Worm (Caenorhabditis elegans) whole organism, L1 larva: ENCODE results near the gene F57G9.7.

Source experiments
- aha-1 ChIP-seq: fragments of 150-350 bp; optimal IDR thresholded peaks from 2 replicates; lab custom pipeline; 2014; ENCODE audit warnings: missing biosample characterization, missing genetic modification characterization
- alr-1 ChIP-seq: fragments of 200-800 bp; sonication (Bioruptor generic); optimal IDR thresholded peaks from 2 replicates; lab custom pipeline; 2018; ENCODE audit warnings: borderline replicate concordance, mild to moderate bottlenecking, missing genetic modification characterization, missing compliant biosample characterization
- aly-2 ChIP-seq: fragments of 150-350 bp; optimal IDR thresholded peaks from 2 replicates; lab custom pipeline; 2014; ENCODE audit warnings: missing biosample characterization, missing genetic modification characterization
- ama-1 ChIP-seq: fragments of 150-350 bp; optimal IDR thresholded peaks from 2 replicates; lab custom pipeline; 2014
- ceh-63 ChIP-seq: fragments of 200-800 bp; sonication (Bioruptor generic); optimal IDR thresholded peaks from 2 replicates; lab custom pipeline; 2018; ENCODE audit warnings: mild to moderate bottlenecking, missing genetic modification characterization, missing compliant biosample characterization
- ceh-8 ChIP-seq: fragments of 200-800 bp; sonication (Bioruptor generic); optimal IDR thresholded peaks from 2 replicates; lab custom pipeline; 2018; ENCODE audit warnings: mild to moderate bottlenecking, missing genetic modification characterization, moderate library complexity, missing compliant biosample characterization
- ceh-82 ChIP-seq, 3 experiments: fragments of 150-350 bp in 1 of 3; sonication (generic microtip) in 2 of 3; optimal IDR thresholded peaks; 2 replicates each; lab custom pipeline; 2014 to 2017; ENCODE audit warnings: missing biosample characterization in 3 of 3, missing genetic modification characterization in 3 of 3
- ceh-90 ChIP-seq: sonication (generic microtip); optimal IDR thresholded peaks from 2 replicates; lab custom pipeline; 2016; ENCODE audit warnings: missing genetic modification characterization, missing compliant biosample characterization
- ces-1 ChIP-seq: fragments of 150-350 bp; optimal IDR thresholded peaks from 2 replicates; lab custom pipeline; 2014; ENCODE audit warnings: missing biosample characterization, missing genetic modification reagents, missing genetic modification characterization
- egl-27 ChIP-seq, 2 experiments: fragments of 150-350 bp in 1 of 2; sonication (generic microtip); optimal IDR thresholded peaks; 3 replicates each; lab custom pipeline; 2017 to 2018; ENCODE audit warnings: missing biosample characterization in 2 of 2, missing genetic modification characterization in 2 of 2, missing genetic modification reagents in 2 of 2
- ets-5 ChIP-seq: fragments of 200-800 bp; sonication (Bioruptor generic); IDR thresholded peaks from 2 replicates; pipeline ENCODE4 v1.3.6; 2022; ENCODE audit warnings: missing genetic modification characterization, missing compliant biosample characterization
- fkh-10 ChIP-seq: sonication (generic microtip); optimal IDR thresholded peaks from 2 replicates; lab custom pipeline; 2017; ENCODE audit warnings: missing biosample characterization, missing genetic modification reagents, missing genetic modification characterization
- fkh-8 ChIP-seq: sonication (generic microtip); optimal IDR thresholded peaks from 2 replicates; lab custom pipeline; 2016; ENCODE audit warnings: mild to moderate bottlenecking, missing genetic modification characterization, missing compliant biosample characterization
- grh-1 ChIP-seq: fragments of 200-800 bp; sonication (Bioruptor generic); IDR thresholded peaks from 2 replicates; pipeline ENCODE4 v1.3.6; 2022; ENCODE audit warnings: missing genetic modification reagents, missing genetic modification characterization, missing compliant biosample characterization
- hlh-17 ChIP-seq: fragments of 200-800 bp; sonication (Bioruptor generic); optimal IDR thresholded peaks from 2 replicates; lab custom pipeline; 2018; ENCODE audit warnings: missing genetic modification characterization, mild to moderate bottlenecking, missing compliant biosample characterization, moderate library complexity, borderline replicate concordance
- hlh-4 ChIP-seq: sonication (generic microtip); optimal IDR thresholded peaks from 2 replicates; lab custom pipeline; 2016; ENCODE audit warnings: mild to moderate bottlenecking, missing genetic modification characterization, missing compliant biosample characterization
- hpl-2 ChIP-seq: fragments of 150-350 bp; optimal IDR thresholded peaks from 2 replicates; lab custom pipeline; 2014; ENCODE audit warnings: missing biosample characterization, missing genetic modification reagents, missing genetic modification characterization
- isw-1 ChIP-seq: fragments of 200-800 bp; sonication (Bioruptor generic); IDR thresholded peaks from 2 replicates; pipeline ENCODE4 v1.3.6; 2022; ENCODE audit warnings: missing genetic modification characterization, missing compliant biosample characterization
- jun-1 ChIP-seq: fragments of 150-350 bp; optimal IDR thresholded peaks from 2 replicates; lab custom pipeline; 2014; ENCODE audit warnings: missing biosample characterization, missing genetic modification reagents, missing genetic modification characterization
- lin-35 ChIP-seq, 2 experiments: fragments of 150-350 bp; optimal IDR thresholded peaks; 2 replicates each; lab custom pipeline; 2014; ENCODE audit warnings: missing biosample characterization in 2 of 2, missing genetic modification characterization in 2 of 2, missing genetic modification reagents in 2 of 2
- lir-3 ChIP-seq: sonication (generic microtip); optimal IDR thresholded peaks from 2 replicates; lab custom pipeline; 2016; ENCODE audit warnings: mild to moderate bottlenecking, missing genetic modification characterization, moderate library complexity, missing compliant biosample characterization; ENCODE audit not compliant: poor library complexity
- mdl-1 ChIP-seq, 2 experiments: fragments of 150-350 bp; optimal IDR thresholded peaks; 2 replicates each; lab custom pipeline; 2014 to 2017; ENCODE audit warnings: missing biosample characterization in 2 of 2, missing genetic modification characterization in 2 of 2, inconsistent platforms in 1 of 2
- mef-2 ChIP-seq: fragments of 150-350 bp; optimal IDR thresholded peaks from 2 replicates; lab custom pipeline; 2014; ENCODE audit warnings: missing biosample characterization, missing genetic modification characterization
- nhr-11 ChIP-seq: fragments of 150-350 bp; optimal IDR thresholded peaks from 2 replicates; lab custom pipeline; 2014; ENCODE audit warnings: missing biosample characterization, missing genetic modification characterization
- nhr-19 ChIP-seq: fragments of 200-800 bp; sonication (Bioruptor generic); conservative IDR thresholded peaks from 2 replicates; pipeline ENCODE4 v1.3.6; 2022; ENCODE audit warnings: missing genetic modification characterization, missing compliant biosample characterization
- nhr-237 ChIP-seq: fragments of 150-350 bp; optimal IDR thresholded peaks from 2 replicates; lab custom pipeline; 2014; ENCODE audit warnings: missing biosample characterization, missing genetic modification characterization
- nhr-71 ChIP-seq: sonication (generic microtip); optimal IDR thresholded peaks from 2 replicates; lab custom pipeline; 2016; ENCODE audit warnings: mild to moderate bottlenecking, missing genetic modification characterization, moderate library complexity, missing compliant biosample characterization
- pqm-1 ChIP-seq: sonication (generic microtip); optimal IDR thresholded peaks from 3 replicates; lab custom pipeline; 2017; ENCODE audit warnings: missing biosample characterization, missing genetic modification characterization
- skn-1 ChIP-seq: fragments of 150-350 bp; optimal IDR thresholded peaks from 2 replicates; lab custom pipeline; 2014; ENCODE audit warnings: missing biosample characterization, missing genetic modification characterization
- snu-23 ChIP-seq: sonication (generic microtip); optimal IDR thresholded peaks from 2 replicates; lab custom pipeline; 2016; ENCODE audit warnings: missing genetic modification characterization, missing compliant biosample characterization
- sup-37 ChIP-seq: fragments of 200-800 bp; sonication (Bioruptor generic); optimal IDR thresholded peaks from 2 replicates; lab custom pipeline; 2018; ENCODE audit warnings: mild to moderate bottlenecking, missing genetic modification characterization, missing compliant biosample characterization
- tbx-2 ChIP-seq: sonication (generic microtip); optimal IDR thresholded peaks from 2 replicates; lab custom pipeline; 2016; ENCODE audit warnings: missing genetic modification characterization, missing compliant biosample characterization
- unc-30 ChIP-seq: sonication (generic microtip); optimal IDR thresholded peaks from 2 replicates; lab custom pipeline; 2017; ENCODE audit warnings: missing biosample characterization, missing genetic modification characterization
- unc-86 ChIP-seq: sonication (generic microtip); optimal IDR thresholded peaks from 2 replicates; lab custom pipeline; 2016; ENCODE audit warnings: missing genetic modification characterization, missing compliant biosample characterization
- zag-1 ChIP-seq: fragments of 150-350 bp; optimal IDR thresholded peaks from 2 replicates; lab custom pipeline; 2014; ENCODE audit warnings: missing biosample characterization, missing genetic modification characterization
- ztf-11 ChIP-seq, 2 experiments: sonication (generic microtip); optimal IDR thresholded peaks; 2 replicates each; lab custom pipeline; 2016 to 2017; ENCODE audit warnings: missing genetic modification characterization in 2 of 2, missing biosample characterization in 1 of 2, missing compliant biosample characterization in 1 of 2

F57G9.7 gene

DNA sequence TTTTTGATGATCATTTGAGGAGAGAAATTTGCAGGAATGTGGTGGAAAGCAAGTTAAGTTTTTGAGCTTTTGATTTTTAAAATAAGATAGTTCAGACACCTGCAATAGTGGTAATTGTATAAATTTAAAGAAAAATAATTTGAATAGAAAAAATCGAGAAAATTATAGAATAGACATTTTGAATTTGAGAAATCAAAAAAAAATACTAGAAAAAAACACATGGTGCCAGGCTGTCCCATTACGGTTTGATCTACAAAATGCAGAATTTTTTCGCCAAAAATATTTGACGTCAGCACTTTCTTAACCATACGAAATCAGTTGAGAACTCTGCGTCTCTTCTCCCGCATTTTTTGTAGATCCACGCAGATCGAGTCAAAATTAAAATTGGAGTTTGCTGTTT is 20.0 kb upstream of the F57G9.7 start, which contains the start of gene sre-27:
Gene sre-27, minus strand, starts transcription at position 101 of the 400 bp plus-strand sequence.
- no peak for TF ChIP-seq ztf-11 (tag; optimal IDR thresholded peaks at IDR 0.05; lab: Kevin White, UChicago)
- TF ChIP-seq nhr-19 (GFP tag; lab: Robert Waterston, UW) = no peak
- no peak for TF ChIP-seq nhr-11
- TF ChIP-seq ceh-82 (tag; optimal IDR thresholded peaks at IDR 0.05; lab: Kevin White, UChicago) = no peak
- no peak for TF ChIP-seq jun-1 (tag; lab: Kevin White, UChicago)
- no peak for TF ChIP-seq nhr-237 (tag; lab: Kevin White, UChicago)
- no peak for TF ChIP-seq ets-5 (GFP tag; lab: Robert Waterston, UW)
- no peak for TF ChIP-seq lir-3 (tag; lab: Kevin White, UChicago)
- TF ChIP-seq hlh-4 (tag; lab: Kevin White, UChicago) = no peak
- TF ChIP-seq unc-86 = no peak
- TF ChIP-seq ama-1 = no peak
- no peak for TF ChIP-seq ceh-63
- no peak for TF ChIP-seq mef-2 (tag; lab: Kevin White, UChicago)
- no peak for TF ChIP-seq tbx-2 (tag; lab: Kevin White, UChicago)

DNA sequence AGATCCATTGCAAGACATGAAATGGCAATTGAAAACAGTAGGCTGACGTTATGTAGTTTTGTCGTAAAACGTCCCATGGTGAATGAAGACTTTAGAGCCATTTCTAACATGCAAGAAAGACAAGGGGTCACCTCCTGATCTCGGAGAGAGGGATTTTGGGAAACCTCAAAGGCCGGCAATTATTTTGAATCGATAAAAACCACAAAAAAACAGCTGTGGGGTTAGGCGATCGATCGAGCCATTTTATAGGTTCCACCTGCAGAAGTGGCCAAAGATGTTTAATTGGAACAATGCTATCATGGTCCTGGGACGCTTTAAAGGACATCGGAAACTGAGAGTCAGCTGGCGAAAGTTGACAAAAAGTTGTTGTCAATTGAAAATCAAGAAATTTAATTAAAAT is 17.2 kb upstream of the F57G9.7 start, which contains the start of gene Y57A10C.11:
Gene Y57A10C.11, minus strand, starts transcription at position 101 of the 400 bp plus-strand sequence.
- TF ChIP-seq lin-35 (GFP tag; optimal IDR thresholded peaks at IDR 0.05; lab: Kevin White, UChicago) (no peak), snu-23 (no peak), hlh-17 (GFP tag; lab: Kevin White, UChicago) (no peak), ztf-11 (tag; optimal IDR thresholded peaks at IDR 0.05; lab: Kevin White, UChicago) (no peak), sup-37 (GFP tag; lab: Kevin White, UChicago) (no peak), ceh-82 (tag; optimal IDR thresholded peaks at IDR 0.05; lab: Kevin White, UChicago) (no peak), grh-1 (no peak), nhr-71 (tag; lab: Kevin White, UChicago) (no peak), aly-2 (tag; lab: Kevin White, UChicago) (no peak), ceh-8 (GFP tag; lab: Kevin White, UChicago) (no peak), egl-27 (tag; optimal IDR thresholded peaks at IDR 0.05; lab: Kevin White, UChicago) (no peak), hpl-2 (GFP tag; lab: Kevin White, UChicago) (no peak), unc-30 (tag; lab: Kevin White, UChicago) (no peak), mdl-1 (tag; optimal IDR thresholded peaks at IDR 0.05; lab: Kevin White, UChicago) (no peak)
- TF ChIP-seq, all 84 proteins: peak for 0

DNA sequence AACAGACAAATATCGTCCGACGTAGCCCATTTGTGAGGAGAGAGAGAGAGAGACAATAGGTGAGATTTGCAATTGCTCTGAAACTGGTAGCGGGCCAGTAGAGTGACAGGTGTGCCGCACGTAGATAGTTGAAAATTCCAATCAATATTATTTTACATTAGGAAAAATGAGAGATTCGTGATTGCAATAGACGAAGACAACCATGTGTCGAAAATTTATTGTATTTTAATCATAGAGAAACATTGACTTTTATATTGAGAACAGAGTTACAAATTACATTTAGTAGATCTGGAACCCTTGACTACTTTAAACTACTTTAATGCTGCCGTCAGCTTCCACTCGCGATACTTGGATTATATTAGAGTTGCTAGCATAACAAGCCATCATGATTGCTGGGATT is 14.9 kb upstream of the F57G9.7 start, which contains the start of gene Y57A10C.1:
Gene Y57A10C.1, minus strand, starts transcription at position 101 of the 400 bp plus-strand sequence.
- TF ChIP-seq aha-1 (tag; lab: Kevin White, UChicago) (no peak), skn-1 (tag; lab: Kevin White, UChicago) (no peak), ces-1 (GFP tag; lab: Kevin White, UChicago) (no peak), ceh-90 (tag; lab: Kevin White, UChicago) (no peak), hpl-2 (GFP tag; lab: Kevin White, UChicago) (no peak), fkh-8 (tag; lab: Kevin White, UChicago) (no peak), jun-1 (tag; lab: Kevin White, UChicago) (no peak)

DNA sequence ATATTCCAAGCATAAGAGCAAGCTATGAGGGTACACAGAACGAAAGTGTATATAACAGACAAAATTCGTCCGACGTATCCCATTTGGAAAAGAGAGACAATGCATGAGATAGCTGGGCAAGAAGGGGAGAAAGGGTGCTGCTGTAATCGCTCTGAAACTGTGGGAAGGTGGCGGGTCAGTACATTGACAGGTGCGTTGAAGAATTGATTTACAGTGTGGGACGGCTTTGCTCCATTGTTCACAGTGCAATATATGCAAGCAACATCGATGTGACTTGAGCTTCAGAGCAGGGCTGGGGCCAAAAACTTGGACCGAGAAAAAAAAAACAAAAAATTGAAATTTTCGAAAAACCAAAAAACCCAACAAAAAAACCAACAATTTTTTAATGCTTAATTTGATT is 12.6 kb upstream of the F57G9.7 start, which contains the start of gene F57G9.3:
Gene F57G9.3, minus strand, starts transcription at position 101 of the 400 bp plus-strand sequence.
- TF ChIP-seq zag-1 (tag; lab: Kevin White, UChicago) = no peak
- no peak for TF ChIP-seq ceh-82 (tag; optimal IDR thresholded peaks at IDR 0.05; lab: Kevin White, UChicago)
- TF ChIP-seq fkh-10 = no peak
- TF ChIP-seq ztf-11 (tag; optimal IDR thresholded peaks at IDR 0.05; lab: Kevin White, UChicago) = no peak
- TF ChIP-seq nhr-237 (tag; lab: Kevin White, UChicago) = no peak
- TF ChIP-seq isw-1 (GFP tag; lab: Robert Waterston, UW) = no peak
- TF ChIP-seq alr-1 (tag; lab: Kevin White, UChicago) = no peak
- no peak for TF ChIP-seq unc-86
- no peak for TF ChIP-seq pqm-1 (tag; lab: Kevin White, UChicago)
